Worm (Caenorhabditis elegans): Measurements from ENCODE around the gene dlat-1.

The dlat-1 gene

ce11 chrV:14414964-14415564 is 32.0 kb downstream of the dlat-1 start, which contains the start of the genes nxf-1 and C15H11.11 (continued):
- TF ChIP-seq Y48G9A.11 (GFP tag; IDR thresholded peaks at IDR 0.05) = no peak
- peak; percentile 75; the same call in 1 of the 2 replicates for TF ChIP-seq php-3 (GFP tag; IDR thresholded peaks at IDR 0.05)
- no peak for TF ChIP-seq nhr-237 (tag; optimal IDR thresholded peaks at IDR 0.05)
- peak; percentile 76 for TF ChIP-seq nhr-77 (tag; optimal IDR thresholded peaks at IDR 0.05)
- no peak for TF ChIP-seq unc-39 (tag; optimal IDR thresholded peaks at IDR 0.05)
- TF ChIP-seq nhr-6 (tag; optimal IDR thresholded peaks at IDR 0.05) = peak; percentile 73
- no peak for TF ChIP-seq sdz-12 (GFP tag; optimal IDR thresholded peaks at IDR 0.05)
- peak; percentile 84 for TF ChIP-seq hlh-11 (tag; optimal IDR thresholded peaks at IDR 0.05)
- TF ChIP-seq skn-1 (tag; optimal IDR thresholded peaks at IDR 0.05) = no peak
- peak; percentile 40 for TF ChIP-seq nhr-48 (tag; optimal IDR thresholded peaks at IDR 0.05)
- no peak for TF ChIP-seq nhr-25 (tag; optimal IDR thresholded peaks at IDR 0.05; ENCODE audit: borderline replicate concordance, insufficient read depth)
- peak; percentile 68 for TF ChIP-seq dpl-1 (GFP tag; optimal IDR thresholded peaks at IDR 0.05)
- peak in 1 of 2 experiments; percentile 82 for TF ChIP-seq lsy-2 (tag; optimal IDR thresholded peaks at IDR 0.05)
- TF ChIP-seq dmd-6 (GFP tag; IDR thresholded peaks at IDR 0.05) = peak; percentile 81
- TF ChIP-seq daf-16 (GFP tag; optimal IDR thresholded peaks at IDR 0.05) = peak; percentile 39 to 74
- TF ChIP-seq daf-16 (tag; optimal IDR thresholded peaks at IDR 0.05) = peak; percentile 99
- no peak for TF ChIP-seq ZK337.2 (GFP tag; IDR thresholded peaks at IDR 0.05)
- no peak for TF ChIP-seq lin-13 (GFP tag; optimal IDR thresholded peaks at IDR 0.05)
- no peak for TF ChIP-seq snpc-1.2 (GFP tag; IDR thresholded peaks at IDR 0.05)
- no peak for TF ChIP-seq cey-2 (tag; optimal IDR thresholded peaks at IDR 0.05; ENCODE audit: borderline replicate concordance, insufficient read depth)
- TF ChIP-seq dve-1 (tag; optimal IDR thresholded peaks at IDR 0.05; ENCODE audit: insufficient read depth) = peak; percentile 80
- no peak for TF ChIP-seq lim-7 (GFP tag; IDR thresholded peaks at IDR 0.05)
- no peak for TF ChIP-seq egl-43 (GFP tag; IDR thresholded peaks at IDR 0.05)
- TF ChIP-seq spr-1 (tag; optimal IDR thresholded peaks at IDR 0.05) = peak; percentile 35
- no peak for TF ChIP-seq set-16 (GFP tag; IDR thresholded peaks at IDR 0.05)
- TF ChIP-seq fkh-10 (GFP tag; optimal IDR thresholded peaks at IDR 0.05) = no peak
- TF ChIP-seq unc-130 (GFP tag; optimal IDR thresholded peaks at IDR 0.05) = no peak
- TF ChIP-seq zfp-2 (tag; optimal IDR thresholded peaks at IDR 0.05) = no peak
- peak; percentile 50 for TF ChIP-seq nhr-28 (tag; optimal IDR thresholded peaks at IDR 0.05)
- TF ChIP-seq ceh-62 (tag; optimal IDR thresholded peaks at IDR 0.05) = no peak
- peak in 1 of 2 experiments; percentile 71 for TF ChIP-seq mdl-1 (tag; optimal IDR thresholded peaks at IDR 0.05)
- TF ChIP-seq lin-38 (GFP tag; IDR thresholded peaks at IDR 0.05) = peak; percentile 72
- TF ChIP-seq dmd-9 (GFP tag; IDR thresholded peaks at IDR 0.05) = no peak
- TF ChIP-seq Y75B8A.6 (GFP tag; IDR thresholded peaks at IDR 0.05) = no peak
- TF ChIP-seq duxl-1 (tag; optimal IDR thresholded peaks at IDR 0.05; ENCODE audit: poor library complexity) = peak; percentile 39
- no peak for TF ChIP-seq aly-2 (tag; optimal IDR thresholded peaks at IDR 0.05)
- TF ChIP-seq daf-8 (GFP tag; IDR thresholded peaks at IDR 0.05) = no peak
- no peak for TF ChIP-seq ceh-32 (tag; optimal IDR thresholded peaks at IDR 0.05; ENCODE audit: poor library complexity)
- TF ChIP-seq mes-2 (tag; optimal IDR thresholded peaks at IDR 0.05; ENCODE audit: poor library complexity, severe bottlenecking) = peak; percentile 76
- TF ChIP-seq T26A8.4 (GFP tag; IDR thresholded peaks at IDR 0.05) = peak; percentile 60
- TF ChIP-seq ceh-20 (GFP tag; IDR thresholded peaks at IDR 0.05) = 0 out of 2 replicates have a peak, but pooled peaks have one; percentile 28
- no peak for TF ChIP-seq unc-62 (GFP tag; optimal IDR thresholded peaks at IDR 0.05 in 1 of 2)
- no peak for TF ChIP-seq unc-62 (tag; optimal IDR thresholded peaks at IDR 0.05)
- TF ChIP-seq nhr-111 (GFP tag; optimal IDR thresholded peaks at IDR 0.05) = no peak
- TF ChIP-seq nhr-102 (tag; optimal IDR thresholded peaks at IDR 0.05) = peak; percentile 72
- peak; percentile 14 for TF ChIP-seq mxl-3 (GFP tag; optimal IDR thresholded peaks at IDR 0.05)
- no peak for TF ChIP-seq daf-19 (GFP tag; conservative IDR thresholded peaks at IDR 0.05)
- TF ChIP-seq ctbp-1 (GFP tag; IDR thresholded peaks at IDR 0.05) = no peak
- no peak for TF ChIP-seq Y105C5A.15 (GFP tag; IDR thresholded peaks at IDR 0.05)
- no peak for TF ChIP-seq jun-1 (tag; optimal IDR thresholded peaks at IDR 0.05)

Measured in whole organism, L4 larva.